Worm (Caenorhabditis elegans): ENCODE measurements around the gene clp-2.
"Not testable (repeated sequence)": the region's sequence is repeated elsewhere in the genome, so short reads cannot be mapped to it uniquely, and the experiment has no call there.

The clp-2 gene

DNA sequence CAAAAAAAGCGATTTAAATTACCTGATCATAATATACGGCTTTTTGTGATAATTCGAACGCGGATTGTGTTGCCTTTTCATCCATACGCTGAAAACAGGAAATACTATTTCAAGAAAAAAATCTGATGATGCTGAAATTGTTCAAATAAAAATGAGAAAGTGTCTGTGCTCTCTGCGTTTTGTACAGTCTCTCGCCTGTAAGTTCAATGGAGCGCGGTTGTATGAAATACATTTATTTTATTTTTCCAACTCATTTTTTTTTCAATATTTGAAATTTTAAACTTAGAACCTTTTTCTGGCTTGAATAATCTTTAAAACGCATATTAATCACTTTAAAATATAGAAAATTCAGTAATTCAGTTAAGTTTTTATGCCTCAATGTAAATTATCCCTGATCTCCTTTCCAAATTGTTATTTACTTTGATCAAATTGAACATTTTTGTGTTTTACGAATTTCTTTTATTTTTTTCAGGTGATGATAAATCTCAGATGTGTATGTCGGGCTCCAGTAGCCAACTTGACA is at the start of gene clp-2, which contains the start of gene mrpl-16:
TSS of gene clp-2 (minus strand) at position 94 of the 523 bp plus-strand sequence.
TSS of gene mrpl-16 (plus strand) at position 473 of the 523 bp plus-strand sequence.
- TF ChIP-seq unc-62 (GFP tag; optimal IDR thresholded peaks at IDR 0.05): no peak
- no peak for TF ChIP-seq nhr-237 (tag; optimal IDR thresholded peaks at IDR 0.05)
- no peak for TF ChIP-seq eor-1 (tag; optimal IDR thresholded peaks at IDR 0.05)
- TF ChIP-seq fkh-2 (tag; optimal IDR thresholded peaks at IDR 0.05): no peak
- no peak for TF ChIP-seq elt-3 (tag; optimal IDR thresholded peaks at IDR 0.05)
- TF ChIP-seq ztf-11 (tag; optimal IDR thresholded peaks at IDR 0.05): no peak
- no peak for TF ChIP-seq nhr-28 (tag; optimal IDR thresholded peaks at IDR 0.05)
- TF ChIP-seq snpc-4 (tag; optimal IDR thresholded peaks at IDR 0.05): no peak
- TF ChIP-seq unc-39 (tag; optimal IDR thresholded peaks at IDR 0.05): no peak
- no peak for TF ChIP-seq nhr-67 (tag; optimal IDR thresholded peaks at IDR 0.05)
- no peak for TF ChIP-seq egl-27 (tag; optimal IDR thresholded peaks at IDR 0.05)
- peak; percentile 43 for TF ChIP-seq lin-15B (tag; optimal IDR thresholded peaks at IDR 0.05)
- no peak for TF ChIP-seq nhr-11 (tag; optimal IDR thresholded peaks at IDR 0.05)
- no peak for TF ChIP-seq fkh-10 (GFP tag; optimal IDR thresholded peaks at IDR 0.05)
- no peak for TF ChIP-seq ama-1 (optimal IDR thresholded peaks at IDR 0.05)
- no peak for TF ChIP-seq egl-5 (tag; optimal IDR thresholded peaks at IDR 0.05)
- TF ChIP-seq zag-1 (tag; optimal IDR thresholded peaks at IDR 0.05): no peak
- no peak for TF ChIP-seq daf-12 (tag; optimal IDR thresholded peaks at IDR 0.05)
- TF ChIP-seq nfya-1 (tag; optimal IDR thresholded peaks at IDR 0.05; ENCODE audit: insufficient read depth): peak; percentile 53
- no peak for TF ChIP-seq aly-2 (tag; optimal IDR thresholded peaks at IDR 0.05)
- TF ChIP-seq ztf-4 (tag; optimal IDR thresholded peaks at IDR 0.05): no peak
- TF ChIP-seq elt-2 (tag; optimal IDR thresholded peaks at IDR 0.05): no peak
- no peak for TF ChIP-seq ceh-9 (tag; optimal IDR thresholded peaks at IDR 0.05)
- no peak for TF ChIP-seq pqm-1 (tag; optimal IDR thresholded peaks at IDR 0.05)
- TF ChIP-seq nhr-23 (tag; optimal IDR thresholded peaks at IDR 0.05): peak; percentile 12

ce11 chrIII:4748666-4749065 is 44.8 kb upstream of the clp-2 start:
- TF ChIP-seq nhr-11 (tag; optimal IDR thresholded peaks at IDR 0.05): no peak
- TF ChIP-seq elt-1 (tag; optimal IDR thresholded peaks at IDR 0.05): no peak

DNA sequence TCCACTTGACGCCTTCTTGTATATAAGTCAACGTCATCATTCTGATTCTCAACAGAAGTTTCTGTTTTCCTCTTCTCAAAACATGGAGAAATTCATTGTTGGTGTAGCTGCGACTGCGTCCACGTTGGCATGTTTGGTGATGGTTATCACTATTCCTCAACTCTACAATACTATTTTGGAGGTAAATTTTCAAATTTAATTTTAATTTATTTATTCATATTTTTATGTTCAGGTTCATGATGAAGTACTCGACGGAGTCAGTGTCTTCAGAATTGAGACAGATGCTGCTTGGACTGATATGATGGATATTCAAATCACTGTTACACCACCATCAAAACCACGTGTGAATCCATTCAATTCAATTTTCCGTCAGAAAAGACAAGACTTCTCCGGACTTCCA is 44.3 kb upstream of the clp-2 start, which contains the start of gene col-89:
TSS of gene col-89 (plus strand) at position 19 of the 400 bp plus-strand sequence.
- no peak for TF ChIP-seq nhr-43 (tag; optimal IDR thresholded peaks at IDR 0.05; ENCODE audit: poor library complexity, severe bottlenecking)
- TF ChIP-seq nhr-237 (tag; optimal IDR thresholded peaks at IDR 0.05): no peak
- no peak for TF ChIP-seq ceh-82 (tag; optimal IDR thresholded peaks at IDR 0.05)
- no peak for TF ChIP-seq lin-39 (tag; optimal IDR thresholded peaks at IDR 0.05)
- TF ChIP-seq ztf-4 (tag; optimal IDR thresholded peaks at IDR 0.05): no peak
- TF ChIP-seq elt-1 (tag; optimal IDR thresholded peaks at IDR 0.05): no peak
- TF ChIP-seq egl-5 (tag; optimal IDR thresholded peaks at IDR 0.05): no peak
- no peak for TF ChIP-seq skn-1 (tag; optimal IDR thresholded peaks at IDR 0.05)
- no peak for TF ChIP-seq nhr-77 (tag; optimal IDR thresholded peaks at IDR 0.05)
- no peak for TF ChIP-seq ceh-9 (tag; optimal IDR thresholded peaks at IDR 0.05)
- no peak for TF ChIP-seq tbx-2 (tag; optimal IDR thresholded peaks at IDR 0.05)

- TF ChIP-seq nhr-76 (tag; optimal IDR thresholded peaks at IDR 0.05) (no peak), nhr-43 (tag; optimal IDR thresholded peaks at IDR 0.05; ENCODE audit: poor library complexity, severe bottlenecking) (no peak), fos-1 (tag; optimal IDR thresholded peaks at IDR 0.05) (no peak), fkh-10 (GFP tag; optimal IDR thresholded peaks at IDR 0.05) (no peak), nfya-1 (tag; optimal IDR thresholded peaks at IDR 0.05; ENCODE audit: insufficient read depth) (no peak), nhr-11 (tag; optimal IDR thresholded peaks at IDR 0.05) (no peak), pha-4 (tag; optimal IDR thresholded peaks at IDR 0.05) (no peak), eor-1 (tag; optimal IDR thresholded peaks at IDR 0.05) (no peak)
These were observed 42.1 kb upstream of the clp-2 start, which contains the start of gene F17C8.6 for ce11 chrIII:4745934-4746333. TSS of gene F17C8.6 (minus strand) at chrIII:4746034.

DNA sequence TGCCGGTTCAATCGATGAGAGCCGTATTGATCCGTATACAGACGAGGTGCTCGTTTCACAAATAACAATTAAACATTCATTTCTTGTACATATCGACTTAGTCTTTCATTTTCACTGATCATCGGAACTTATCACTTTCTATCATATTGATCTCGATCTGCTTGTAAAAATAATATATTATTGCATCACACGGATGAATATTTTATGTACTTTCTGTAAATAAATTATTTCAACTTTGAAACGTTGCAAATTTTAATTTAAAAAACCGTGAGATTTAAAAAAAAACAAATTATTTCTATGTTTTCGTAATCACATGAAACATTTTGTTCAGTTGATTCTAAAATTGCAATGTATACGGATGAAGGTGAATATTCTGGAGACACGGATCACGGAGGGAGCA is 38.8 kb upstream of the clp-2 start, which contains the start of gene twk-6:
TSS of gene twk-6 (plus strand) at position 301 of the 400 bp plus-strand sequence.
- not testable (repeated sequence) for TF ChIP-seq pqm-1, snpc-4, lsy-12 (tag; optimal IDR thresholded peaks at IDR 0.05)

All from whole organism, L3 larva.